Worm (Caenorhabditis elegans) whole organism, dauer: ENCODE measurements around the gene Y43F4B.10.

Source experiments
- unc-62 ChIP-seq: sonication (generic microtip); optimal IDR thresholded peaks from 2 replicates; lab custom pipeline; 2017; ENCODE audit warnings: missing biosample characterization, missing genetic modification reagents, missing genetic modification characterization

The Y43F4B.10 gene

DNA sequence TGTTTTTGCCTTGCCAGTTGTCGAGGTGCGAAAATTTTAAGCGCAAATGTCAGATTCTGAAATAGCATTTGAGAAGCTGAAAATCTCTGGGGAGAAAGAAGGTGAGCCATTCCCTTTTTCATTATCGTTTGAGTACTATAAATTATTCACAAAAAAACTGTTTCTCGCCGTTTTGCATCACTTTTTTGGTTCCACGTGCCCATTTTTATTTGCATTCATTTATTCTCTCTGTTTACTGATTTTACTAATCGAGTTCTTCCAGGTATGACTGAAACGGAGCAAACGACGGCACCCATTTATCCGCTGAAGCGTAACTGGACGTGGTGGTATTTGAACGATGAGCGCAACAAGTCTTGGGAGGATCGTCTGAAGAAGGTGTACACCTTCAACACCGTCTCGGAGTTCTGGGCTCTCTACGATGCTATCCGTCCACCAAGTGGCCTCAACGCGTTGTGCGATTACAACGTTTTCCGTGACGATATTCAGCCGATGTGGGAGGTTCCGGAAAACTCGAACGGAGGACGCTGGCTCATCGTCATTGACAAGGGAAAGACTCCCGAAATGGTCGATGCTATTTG is 29.8 kb downstream of the Y43F4B.10 start:
- TF ChIP-seq unc-62 = no peak

DNA sequence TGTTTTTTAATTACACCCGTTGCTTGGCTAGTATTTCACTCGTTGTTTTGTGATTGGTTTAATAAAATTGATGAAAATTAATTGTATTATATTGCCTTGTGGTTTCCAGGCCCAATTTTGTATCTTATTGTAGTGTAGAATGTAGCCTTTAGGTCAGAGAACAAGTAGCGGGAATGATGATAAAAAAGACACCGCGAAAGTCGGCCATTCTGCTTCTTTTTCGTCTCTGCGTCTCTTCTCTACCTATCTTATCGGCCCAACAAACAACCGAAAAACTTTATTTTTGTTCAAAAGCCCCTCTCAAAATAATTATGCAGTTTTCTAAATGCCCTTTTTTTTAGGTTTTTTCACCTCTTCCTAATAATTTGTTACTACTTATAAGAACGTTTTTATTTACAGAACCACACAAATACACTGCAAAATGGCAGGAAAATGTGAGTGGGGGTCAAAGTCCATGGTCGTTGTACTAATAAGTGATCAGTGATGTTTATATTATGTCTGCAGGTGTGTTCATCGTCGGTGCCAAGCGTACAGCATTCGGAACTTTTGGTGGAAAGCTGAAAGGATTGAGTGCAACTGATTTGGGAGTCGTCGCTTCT is 30.8 kb downstream of the Y43F4B.10 start, which contains the start of gene acaa-2:
Gene acaa-2, plus strand, starts transcription at position 400 of the 599 bp plus-strand sequence.
- no peak for TF ChIP-seq unc-62

DNA sequence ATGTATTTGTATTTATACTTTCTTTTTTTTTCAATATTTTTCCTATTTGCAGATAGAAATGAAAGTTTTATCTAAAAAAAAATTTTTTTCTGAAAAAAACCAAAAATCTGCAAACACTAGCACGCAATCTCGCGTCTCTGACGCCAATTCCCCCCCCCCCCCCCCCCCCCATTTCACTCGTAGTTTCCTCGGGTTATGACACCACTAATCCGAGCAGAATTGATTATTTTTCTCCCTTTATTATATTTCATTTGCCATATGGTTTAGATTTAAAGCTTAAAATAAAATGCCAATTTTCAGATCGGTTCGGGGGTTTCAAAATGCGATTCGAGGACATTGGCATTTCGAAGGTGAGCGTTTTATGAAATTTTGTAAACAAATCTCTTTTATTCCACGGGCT is 32.9 kb downstream of the Y43F4B.10 start, which contains the start of gene mtm-6:
Gene mtm-6, plus strand, starts transcription at position 301 of the 400 bp plus-strand sequence.
- TF ChIP-seq unc-62 = no peak

DNA sequence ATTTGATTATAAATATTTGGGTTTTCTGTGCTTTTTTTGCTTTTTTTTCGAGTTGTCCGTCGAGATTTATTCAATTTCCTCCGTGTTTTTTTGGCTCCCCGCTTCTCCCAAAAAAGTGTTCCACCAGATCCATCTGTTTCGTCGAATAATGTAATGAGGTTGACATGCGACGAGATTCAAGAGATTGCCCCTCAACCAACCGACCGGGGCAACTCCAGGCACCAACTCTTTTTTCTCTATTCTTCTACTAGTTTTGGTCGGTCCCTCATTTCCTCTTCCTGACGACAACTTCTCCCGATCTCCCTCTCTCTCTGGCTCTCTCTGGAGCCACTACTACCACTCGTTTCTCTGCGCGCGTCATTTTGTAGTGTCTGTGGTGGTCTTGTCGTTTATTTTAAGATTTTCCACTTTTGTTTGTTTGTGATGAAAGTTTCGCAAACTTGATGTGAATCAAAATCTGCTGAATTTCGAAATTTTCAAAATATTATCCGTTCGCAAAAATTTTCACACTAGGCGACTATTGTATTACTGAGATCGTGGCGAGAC is 34.0 kb downstream of the Y43F4B.10 start:
- no peak for TF ChIP-seq unc-62

DNA sequence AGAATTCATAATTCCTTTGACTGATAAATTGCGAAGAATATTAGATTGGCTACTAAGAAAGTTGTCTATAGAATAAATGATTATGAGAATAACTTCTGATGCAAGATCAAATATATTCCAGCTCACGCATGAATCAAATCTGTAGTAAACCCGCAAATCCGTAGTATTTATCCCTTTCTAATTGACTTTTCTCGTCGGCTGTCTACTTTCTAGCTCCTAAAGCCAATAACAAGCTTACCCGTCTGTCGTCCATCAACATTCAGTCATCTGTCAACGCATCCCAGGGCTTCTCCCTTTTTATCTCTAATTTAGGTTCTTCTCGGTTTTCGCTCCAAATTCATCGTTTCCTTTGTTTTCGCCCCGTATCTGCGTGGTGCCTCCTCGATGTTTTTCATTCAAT is 35.0 kb downstream of the Y43F4B.10 start:
- no peak for TF ChIP-seq unc-62

DNA sequence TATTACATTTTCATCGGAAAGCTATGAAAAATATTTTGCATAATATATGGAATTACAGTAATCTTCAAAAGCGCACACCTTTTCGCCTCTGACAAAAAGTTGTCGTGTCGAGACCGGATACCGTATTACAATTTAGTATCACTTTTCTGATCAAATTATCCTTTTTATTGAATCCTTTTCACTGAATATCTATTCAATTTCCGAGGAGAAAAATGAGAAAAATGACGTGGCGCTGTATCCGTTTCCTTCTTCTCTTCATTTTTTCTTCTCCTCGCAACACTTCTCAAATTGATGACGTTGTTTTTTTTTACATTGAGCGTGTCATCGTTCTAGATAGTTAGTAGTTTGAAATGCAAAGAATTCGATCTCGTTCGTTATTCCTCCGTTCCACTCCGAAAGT is 37.1 kb downstream of the Y43F4B.10 start:
- TF ChIP-seq unc-62 = no peak

DNA sequence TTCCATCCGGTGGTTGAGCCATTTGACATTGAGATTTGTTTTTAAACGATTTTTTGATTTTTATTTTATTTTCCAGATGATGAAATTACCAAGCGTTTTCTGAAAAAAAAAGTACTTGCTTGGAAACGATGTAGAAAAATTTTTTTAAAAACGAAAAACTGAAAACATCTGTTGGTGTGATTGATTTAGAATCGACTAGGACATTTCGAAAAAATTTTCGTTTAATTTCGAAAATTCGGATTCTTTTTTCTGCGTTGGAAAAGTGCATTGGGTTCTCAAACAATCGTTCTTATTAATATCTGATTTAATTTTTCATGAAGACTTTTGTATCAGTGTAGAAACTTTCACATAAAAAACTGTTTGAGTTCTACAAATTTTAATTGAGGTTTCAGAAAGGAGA is 45.4 kb downstream of the Y43F4B.10 start, which contains the start of gene F53A2.9:
Gene F53A2.9, minus strand, starts transcription at position 101 of the 400 bp plus-strand sequence.
- no peak for TF ChIP-seq unc-62

DNA sequence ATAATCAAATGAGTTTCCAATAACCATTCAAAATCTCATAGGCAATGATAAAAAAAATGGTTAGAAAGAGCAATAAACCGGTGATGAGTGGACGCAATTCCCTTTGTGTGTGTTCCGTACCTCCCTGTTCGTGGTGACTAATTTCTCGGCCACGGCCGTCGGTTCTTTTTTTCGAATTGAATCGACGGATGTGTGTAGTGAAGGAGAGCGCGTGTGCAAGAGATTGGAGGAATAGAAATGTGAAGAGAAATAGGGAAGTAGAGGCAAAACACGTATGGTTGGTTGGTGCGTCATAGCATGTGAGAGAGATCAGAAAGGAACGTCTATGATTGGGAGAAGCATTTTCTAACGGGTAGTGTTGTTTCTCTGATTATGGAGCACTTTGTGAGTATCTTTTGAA is 46.0 kb downstream of the Y43F4B.10 start:
- TF ChIP-seq unc-62 = no peak
